Worm (Caenorhabditis elegans): ENCODE results near the gene plpp-1.1.

ce11 chrII:3956744-3957143 is 29.0 kb upstream of the plpp-1.1 start:
- TF ChIP-seq tbx-11 (GFP tag; IDR thresholded peaks at IDR 0.05), result no peak
- TF ChIP-seq sea-1 (GFP tag; conservative IDR thresholded peaks at IDR 0.05), result no peak
- TF ChIP-seq B0310.2 (tag; optimal IDR thresholded peaks at IDR 0.05), result no peak
- no peak for TF ChIP-seq ceh-13 (GFP tag; optimal IDR thresholded peaks at IDR 0.05)
- no peak for TF ChIP-seq aly-1 (tag; optimal IDR thresholded peaks at IDR 0.05)
- TF ChIP-seq ets-7 (tag; optimal IDR thresholded peaks at IDR 0.05), result no peak
- no peak for TF ChIP-seq ama-1 (optimal IDR thresholded peaks at IDR 0.05)

All from whole organism, early embryonic.